Fruit fly (Drosophila melanogaster): ENCODE data around the gene CG31549.
A peak's percentile ranks its signal among the peaks of the same experiment; 100 is the strongest.

Gene CG31549

DNA sequence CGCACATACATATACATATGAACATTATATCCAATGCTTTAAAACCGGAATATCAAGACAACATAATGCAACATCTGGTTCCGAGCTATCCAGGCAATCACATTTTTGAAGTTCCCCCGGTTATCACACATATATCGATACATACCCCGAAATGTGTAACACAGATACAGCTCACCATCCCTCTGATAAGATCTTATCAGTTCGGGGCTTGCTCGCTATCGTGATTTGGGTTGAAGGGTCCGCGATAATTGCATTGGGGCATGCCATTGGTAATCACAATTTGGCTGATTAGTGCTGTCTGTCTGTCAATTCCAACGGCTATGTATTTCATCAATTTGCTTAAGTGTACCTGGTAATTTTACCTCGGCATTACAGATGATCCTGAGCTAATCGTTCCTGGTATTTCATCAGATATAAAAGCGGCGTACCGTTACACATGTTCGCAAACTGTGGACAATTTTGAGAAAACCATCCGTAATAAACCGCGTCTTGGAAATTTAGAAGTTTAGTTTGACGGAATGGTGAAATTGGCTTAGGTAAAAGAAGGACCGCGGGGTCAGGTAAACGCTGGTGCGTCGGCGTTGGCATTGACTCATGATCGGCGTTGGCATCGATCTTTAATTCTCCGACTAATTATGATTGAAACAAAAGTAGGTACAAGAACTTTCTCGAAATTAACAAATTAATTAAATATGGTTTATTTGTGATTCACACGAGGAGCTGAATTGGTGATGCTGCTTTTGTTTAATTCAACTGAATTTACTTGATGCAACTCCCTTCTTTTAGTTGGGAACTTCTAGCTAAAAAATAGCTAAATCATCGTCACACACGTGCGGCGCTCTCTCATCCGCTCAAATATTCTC, 40.0 kb downstream of the CG31549 start:
- no peak for TF ChIP-seq noc (tag; optimal IDR thresholded peaks at IDR 0.05)

DNA sequence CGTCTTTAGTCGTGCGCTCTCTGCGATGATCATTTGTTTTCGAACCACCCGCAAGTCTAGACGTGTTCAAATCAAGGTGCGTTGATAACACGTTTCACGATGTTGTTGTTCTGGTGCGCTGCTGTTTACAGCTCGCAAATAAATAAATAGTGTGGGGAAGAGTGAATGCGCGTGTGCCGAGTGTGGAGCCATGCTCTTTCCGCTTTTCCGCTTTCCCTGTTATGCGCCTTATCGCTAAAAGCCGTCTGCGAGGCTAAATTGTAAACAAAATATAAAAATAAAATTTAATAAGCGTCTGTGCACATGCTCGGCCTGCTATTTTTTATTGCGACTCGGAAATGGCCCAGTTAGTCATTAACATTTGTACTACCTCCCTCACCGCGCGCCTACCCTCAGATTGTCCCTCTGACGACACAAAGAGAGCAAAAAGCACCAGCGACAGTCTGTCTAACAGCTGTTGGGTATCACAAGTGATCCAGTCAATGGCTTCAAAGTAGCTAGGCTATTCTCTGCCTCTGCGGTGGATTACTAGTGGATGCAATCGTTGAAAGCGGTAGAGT, 40.7 kb downstream of the CG31549 start:
- peak; percentile 84 for TF ChIP-seq noc (tag; optimal IDR thresholded peaks at IDR 0.05)

DNA sequence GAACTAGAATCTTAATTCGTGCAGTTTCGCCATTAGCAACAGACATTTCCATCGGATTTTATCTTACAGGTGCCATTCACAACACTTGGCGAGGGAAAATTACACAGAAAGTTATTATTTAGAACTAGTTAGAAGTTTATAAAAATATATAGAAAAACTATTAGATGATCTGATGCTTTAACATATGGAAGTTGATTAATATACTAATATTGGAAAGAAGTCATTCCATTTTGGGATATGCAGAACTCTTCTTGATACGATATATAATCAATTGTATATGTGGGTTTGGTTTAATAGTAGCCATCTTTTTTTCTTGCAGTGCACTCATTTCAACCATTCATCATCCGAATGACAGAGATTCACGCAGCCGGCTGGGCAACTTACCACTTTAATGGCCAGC, 50.2 kb downstream of the CG31549 start:
- TF ChIP-seq noc (tag; optimal IDR thresholded peaks at IDR 0.05) = no peak
